Worm (Caenorhabditis elegans) whole organism, L2 larva: ENCODE data around the gene ZK1248.20.
A peak's percentile ranks its signal among the peaks of the same experiment; 100 is the strongest.

Experiments
- ceh-16 ChIP-seq: fragments of 150-350 bp; optimal IDR thresholded peaks from 2 replicates; lab custom pipeline; 2014; ENCODE audit warnings: missing biosample characterization, missing genetic modification characterization
- ceh-82 ChIP-seq: fragments of 150-350 bp; optimal IDR thresholded peaks from 2 replicates; lab custom pipeline; 2014; ENCODE audit warnings: missing biosample characterization, missing genetic modification characterization
- dmd-4 ChIP-seq: sonication (generic microtip); optimal IDR thresholded peaks from 2 replicates; lab custom pipeline; 2017; ENCODE audit warnings: missing biosample characterization, missing genetic modification characterization
- elt-1 ChIP-seq: fragments of 150-350 bp; optimal IDR thresholded peaks from 2 replicates; lab custom pipeline; 2014; ENCODE audit warnings: missing biosample characterization, missing genetic modification characterization
- fos-1 ChIP-seq: fragments of 150-350 bp; optimal IDR thresholded peaks from 2 replicates; lab custom pipeline; 2014; ENCODE audit warnings: missing biosample characterization, missing genetic modification characterization
- lin-11 ChIP-seq: fragments of 150-350 bp; sonication (generic microtip); optimal IDR thresholded peaks from 2 replicates; lab custom pipeline; 2014; ENCODE audit warnings: missing biosample characterization, missing genetic modification characterization, inconsistent platforms, mixed read lengths
- lin-39 ChIP-seq: fragments of 150-350 bp; optimal IDR thresholded peaks from 2 replicates; lab custom pipeline; 2014; ENCODE audit warnings: missing biosample characterization, missing genetic modification reagents, missing genetic modification characterization
- lsy-2 ChIP-seq, 2 experiments: fragments of 150-350 bp in 1 of 2; sonication (generic microtip) in 1 of 2; optimal IDR thresholded peaks; 2 replicates each; lab custom pipeline; 2014 to 2017; ENCODE audit warnings: missing biosample characterization in 2 of 2, missing genetic modification characterization in 2 of 2
- mbf-1 ChIP-seq: sonication (generic microtip); optimal IDR thresholded peaks from 2 replicates; lab custom pipeline; 2017; ENCODE audit warnings: missing biosample characterization, missing genetic modification characterization
- mdl-1 ChIP-seq, 2 experiments: fragments of 150-350 bp in 1 of 2; sonication (generic microtip) in 1 of 2; optimal IDR thresholded peaks; 2 replicates each; lab custom pipeline; 2017; ENCODE audit warnings: missing biosample characterization in 2 of 2, missing genetic modification characterization in 2 of 2
- nhr-11 ChIP-seq: fragments of 150-350 bp; optimal IDR thresholded peaks from 2 replicates; lab custom pipeline; 2014; ENCODE audit warnings: missing biosample characterization, missing genetic modification characterization
- nhr-23 ChIP-seq: fragments of 150-350 bp; optimal IDR thresholded peaks from 2 replicates; lab custom pipeline; 2014; ENCODE audit warnings: missing biosample characterization, missing genetic modification reagents, missing genetic modification characterization
- nhr-237 ChIP-seq: fragments of 150-350 bp; optimal IDR thresholded peaks from 2 replicates; lab custom pipeline; 2014; ENCODE audit warnings: missing biosample characterization, missing genetic modification characterization
- nhr-6 ChIP-seq: fragments of 150-350 bp; optimal IDR thresholded peaks from 2 replicates; lab custom pipeline; 2014; ENCODE audit warnings: missing biosample characterization, missing genetic modification characterization
- nhr-77 ChIP-seq: fragments of 150-350 bp; optimal IDR thresholded peaks from 2 replicates; lab custom pipeline; 2014; ENCODE audit warnings: missing biosample characterization, missing genetic modification characterization
- peb-1 ChIP-seq: fragments of 150-350 bp; optimal IDR thresholded peaks from 2 replicates; lab custom pipeline; 2014; ENCODE audit warnings: missing biosample characterization, missing genetic modification characterization
- sma-9 ChIP-seq, 2 experiments: fragments of 150-350 bp in 1 of 2; sonication (generic microtip) in 1 of 2; optimal IDR thresholded peaks; 2 replicates each; lab custom pipeline; 2014 to 2016; ENCODE audit warnings: missing genetic modification characterization in 2 of 2, mild to moderate bottlenecking in 1 of 2, missing biosample characterization in 1 of 2, missing compliant biosample characterization in 1 of 2, missing genetic modification reagents in 1 of 2, moderate library complexity in 1 of 2
- unc-55 ChIP-seq: fragments of 150-350 bp; sonication (generic microtip); optimal IDR thresholded peaks from 3 replicates; lab custom pipeline; 2014; ENCODE audit warnings: missing biosample characterization, missing genetic modification reagents, missing genetic modification characterization
- unc-62 ChIP-seq: fragments of 150-350 bp; optimal IDR thresholded peaks from 2 replicates; lab custom pipeline; 2014; ENCODE audit warnings: missing biosample characterization, missing genetic modification reagents, missing genetic modification characterization
- zag-1 ChIP-seq: fragments of 150-350 bp; optimal IDR thresholded peaks from 2 replicates; lab custom pipeline; 2014; ENCODE audit warnings: missing biosample characterization, missing genetic modification characterization
- ztf-11 ChIP-seq: sonication (generic microtip); optimal IDR thresholded peaks from 2 replicates; lab custom pipeline; 2017; ENCODE audit warnings: missing biosample characterization, missing genetic modification characterization
- ztf-4 ChIP-seq: fragments of 150-350 bp; optimal IDR thresholded peaks from 2 replicates; lab custom pipeline; 2014; ENCODE audit warnings: missing biosample characterization, missing genetic modification characterization

Gene ZK1248.20

ce11 chrII:5858322-5858721, 41.9 kb downstream of the ZK1248.20 start, which contains the start of gene F55C12.4:
F55C12.4 (minus strand) TSS chrII:5858422.
- TF ChIP-seq lsy-2 (tag; optimal IDR thresholded peaks at IDR 0.05; lab: Kevin White, UChicago) = no peak
- TF ChIP-seq, all 48 proteins: peak for 0

DNA sequence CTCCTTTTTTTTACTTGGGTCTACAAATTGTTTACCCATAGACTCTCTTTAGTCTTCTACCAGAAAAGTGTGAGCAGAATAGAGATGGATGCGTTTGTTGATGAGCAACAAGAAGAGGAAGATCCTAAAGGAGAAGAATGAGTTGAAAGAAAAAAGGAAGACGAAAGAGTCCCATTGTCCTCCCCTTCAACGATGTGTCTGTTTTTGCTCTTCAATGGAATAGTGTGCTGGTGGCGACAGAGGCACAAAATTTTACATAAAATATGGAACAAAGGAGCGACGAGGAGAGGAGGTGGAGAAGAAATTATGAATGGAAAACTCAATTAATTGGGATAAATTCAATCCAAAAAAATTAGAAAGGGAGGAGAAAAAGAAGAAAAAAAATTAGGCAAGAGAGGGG, 44.2 kb downstream of the ZK1248.20 start:
- TF ChIP-seq sma-9 (GFP tag; optimal IDR thresholded peaks at IDR 0.05; lab: Kevin White, UChicago) = no peak
- TF ChIP-seq sma-9 (tag; optimal IDR thresholded peaks at IDR 0.05; lab: Kevin White, UChicago) = no peak
- no peak for TF ChIP-seq nhr-11
- TF ChIP-seq elt-1 (tag; lab: Kevin White, UChicago) = no peak
- TF ChIP-seq peb-1 (tag; lab: Kevin White, UChicago) = no peak
- TF ChIP-seq fos-1 = no peak
- TF ChIP-seq mbf-1 (tag; lab: Kevin White, UChicago) = no peak
- no peak for TF ChIP-seq nhr-77 (tag; lab: Kevin White, UChicago)
- no peak for TF ChIP-seq unc-62
- TF ChIP-seq zag-1 (tag; lab: Kevin White, UChicago) = no peak
- no peak for TF ChIP-seq unc-55 (GFP tag; lab: Kevin White, UChicago)
- TF ChIP-seq nhr-6 (tag; lab: Kevin White, UChicago) = no peak
- TF ChIP-seq ceh-16 = no peak
- TF ChIP-seq ztf-11 = no peak
- TF ChIP-seq lin-39 = no peak
- TF ChIP-seq dmd-4 = no peak
- TF ChIP-seq ztf-4 (tag; lab: Kevin White, UChicago) = no peak
- TF ChIP-seq lin-11 = no peak
- TF ChIP-seq nhr-23 = no peak
- TF ChIP-seq ceh-82 (tag; lab: Kevin White, UChicago) = no peak

DNA sequence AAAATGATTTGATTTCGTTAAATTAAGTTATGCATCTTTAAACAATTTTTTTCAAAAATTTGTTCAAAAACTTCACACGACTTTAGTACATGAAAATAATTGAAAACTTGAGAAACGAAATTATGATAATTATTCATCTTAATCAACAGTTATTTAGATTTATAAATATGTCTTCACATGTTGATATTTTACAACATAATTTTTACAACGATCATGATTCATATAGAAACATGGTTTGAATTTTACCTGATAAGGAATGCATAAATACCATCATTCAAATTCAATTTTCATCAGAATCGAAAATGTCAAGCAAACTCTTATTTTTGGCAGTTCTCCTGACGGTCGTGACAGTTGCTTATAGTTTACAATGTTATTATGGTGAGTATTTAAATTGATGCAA, 47.4 kb downstream of the ZK1248.20 start, which contains the start of gene tag-234:
tag-234 (plus strand) TSS at position 301 of the 400 bp plus-strand sequence.
- TF ChIP-seq ceh-16 (no peak), fos-1 (peak; percentile 50)
- TF ChIP-seq, all 48 proteins: peak for 1

ce11 chrII:5865405-5866308, 49.2 kb downstream of the ZK1248.20 start, which contains the start of gene F55C12.19:
F55C12.19 (plus strand) TSS chrII:5866139.
- no peak for TF ChIP-seq mdl-1 (tag; optimal IDR thresholded peaks at IDR 0.05; lab: Kevin White, UChicago)
- peak; percentile 89 for TF ChIP-seq fos-1
- no peak for TF ChIP-seq nhr-237
